Fruit fly (Drosophila melanogaster) whole organism, embryonic: ENCODE measurements around the gene CG31650.

Source experiments
- Abd-B ChIP-seq: fragments of 200-800 bp; sonication (Bioruptor generic); optimal IDR thresholded peaks from 2 replicates; lab custom pipeline; 2018; ENCODE audit warnings: missing biosample characterization, mild to moderate bottlenecking, missing genetic modification characterization, moderate library complexity
- Asciz ChIP-seq: fragments of 200-800 bp; sonication (Bioruptor generic); optimal IDR thresholded peaks from 2 replicates; lab custom pipeline; 2017; ENCODE audit warnings: missing biosample characterization, mild to moderate bottlenecking, missing genetic modification characterization, missing genetic modification reagents
- CG12299 ChIP-seq: fragments of 200-800 bp; sonication (Bioruptor generic); optimal IDR thresholded peaks from 2 replicates; lab custom pipeline; 2018; ENCODE audit warnings: missing biosample characterization, mild to moderate bottlenecking, missing genetic modification characterization
- CG13775 ChIP-seq: fragments of 200-800 bp; sonication (Bioruptor generic); optimal IDR thresholded peaks from 3 replicates; lab custom pipeline; 2017; ENCODE audit warnings: missing biosample characterization, mild to moderate bottlenecking, missing genetic modification characterization
- CG18262 ChIP-seq: fragments of 200-800 bp; optimal IDR thresholded peaks from 3 replicates; lab custom pipeline; 2019; ENCODE audit warnings: missing biosample characterization, mild to moderate bottlenecking, missing genetic modification characterization, moderate library complexity
- CG2116 ChIP-seq: fragments of 200-800 bp; sonication (Bioruptor generic); optimal IDR thresholded peaks from 3 replicates; lab custom pipeline; 2018; ENCODE audit warnings: missing biosample characterization, mild to moderate bottlenecking, missing genetic modification characterization
- CG3281 ChIP-seq: fragments of 200-800 bp; sonication (Bioruptor generic); optimal IDR thresholded peaks from 3 replicates; lab custom pipeline; 2017; ENCODE audit warnings: missing biosample characterization, mild to moderate bottlenecking, missing genetic modification characterization
- CG6765 ChIP-seq: fragments of 200-800 bp; sonication (Bioruptor generic); optimal IDR thresholded peaks from 3 replicates; lab custom pipeline; 2017; ENCODE audit warnings: missing biosample characterization, mild to moderate bottlenecking, missing genetic modification characterization
- CG7786 ChIP-seq: fragments of 200-800 bp; sonication (Bioruptor generic); optimal IDR thresholded peaks from 2 replicates; lab custom pipeline; 2016; ENCODE audit warnings: missing biosample characterization, missing genetic modification characterization
- CG7928 ChIP-seq: fragments of 200-800 bp; sonication (Bioruptor generic); optimal IDR thresholded peaks from 2 replicates; lab custom pipeline; 2017; ENCODE audit warnings: missing biosample characterization, mild to moderate bottlenecking, missing genetic modification characterization
- CG8281 ChIP-seq: fragments of 200-800 bp; sonication (Bioruptor generic); optimal IDR thresholded peaks from 2 replicates; lab custom pipeline; 2018; ENCODE audit warnings: missing biosample characterization, mild to moderate bottlenecking, missing genetic modification characterization, moderate library complexity
- CG8290 ChIP-seq, 3 experiments: fragments of 200-800 bp; sonication (Bioruptor generic); optimal IDR thresholded peaks; 2 replicates each; lab custom pipeline; 2016 to 2019; ENCODE audit warnings: missing biosample characterization in 3 of 3, missing genetic modification characterization in 3 of 3, mild to moderate bottlenecking in 2 of 3, moderate library complexity in 1 of 3
- CG8478 ChIP-seq: fragments of >200 bp; optimal IDR thresholded peaks from 2 replicates; lab custom pipeline; 2018
- CG8924 ChIP-seq: fragments of 200-800 bp; optimal IDR thresholded peaks from 3 replicates; lab custom pipeline; 2019; ENCODE audit warnings: missing biosample characterization, mild to moderate bottlenecking, missing genetic modification characterization, moderate library complexity
- CG9932 ChIP-seq: fragments of 200-800 bp; sonication (Bioruptor generic); IDR thresholded peaks from 2 replicates; pipeline ENCODE4 v1.3.6; 2022; ENCODE audit warnings: missing biosample characterization, missing genetic modification characterization
- D19A ChIP-seq: fragments of 200-800 bp; optimal IDR thresholded peaks from 3 replicates; lab custom pipeline; 2019; ENCODE audit warnings: missing biosample characterization, mild to moderate bottlenecking, missing genetic modification characterization, moderate library complexity
- Dad ChIP-seq: fragments of 200-800 bp; sonication (Bioruptor generic); optimal IDR thresholded peaks from 3 replicates; lab custom pipeline; 2016; ENCODE audit warnings: missing biosample characterization, missing genetic modification characterization
- Doc2 ChIP-seq: fragments of 200-800 bp; sonication (Bioruptor generic); IDR thresholded peaks from 2 replicates; pipeline ENCODE4 v1.3.6; 2022; ENCODE audit warnings: missing biosample characterization, missing genetic modification characterization
- Elba2 ChIP-seq: fragments of 200-800 bp; sonication (Bioruptor generic); optimal IDR thresholded peaks from 3 replicates; lab custom pipeline; 2016; ENCODE audit warnings: missing biosample characterization, missing genetic modification characterization
- Ets65A ChIP-seq: fragments of 200-800 bp; sonication (Bioruptor generic); peaks from one replicate; lab custom pipeline; 2016; ENCODE audit warnings: missing biosample characterization, missing genetic modification characterization
- Hr39 ChIP-seq: fragments of >200 bp; optimal IDR thresholded peaks from 2 replicates; lab custom pipeline; 2017
- MESR4 ChIP-seq: fragments of 200-800 bp; sonication (Bioruptor generic); optimal IDR thresholded peaks from 2 replicates; lab custom pipeline; 2018; ENCODE audit warnings: missing biosample characterization, mild to moderate bottlenecking, missing genetic modification characterization, moderate library complexity
- Med ChIP-seq: fragments of 200-800 bp; sonication (Bioruptor generic); peaks from one replicate; lab custom pipeline; 2016; ENCODE audit warnings: missing biosample characterization, missing genetic modification characterization, mild to moderate bottlenecking, inconsistent platforms, moderate library complexity
- NFAT ChIP-seq: fragments of 200-800 bp; sonication (Bioruptor generic); IDR thresholded peaks from 2 replicates; pipeline ENCODE4 v1.3.6; 2022; ENCODE audit warnings: missing biosample characterization, missing genetic modification characterization
- Trl ChIP-seq, 3 experiments: fragments of >200 bp in 2 of 3; fragments of 200-800 bp in 1 of 3; sonication (Bioruptor generic) in 1 of 3; optimal IDR thresholded peaks; 2 replicates in 1 of 3; 3 replicates in 2 of 3; lab custom pipeline; 2016 to 2017; ENCODE audit warnings: missing biosample characterization in 1 of 3, missing genetic modification characterization in 1 of 3
- abd-A ChIP-seq: fragments of 200-800 bp; sonication (Bioruptor generic); optimal IDR thresholded peaks from 3 replicates; lab custom pipeline; 2019; ENCODE audit warnings: missing biosample characterization, mild to moderate bottlenecking, missing genetic modification characterization, moderate library complexity
- aop ChIP-seq: fragments of 200-800 bp; sonication (Bioruptor generic); IDR thresholded peaks from 2 replicates; pipeline ENCODE4 v1.3.6; 2022; ENCODE audit warnings: missing biosample characterization, missing genetic modification characterization
- ap ChIP-seq: fragments of 200-800 bp; sonication (Bioruptor generic); IDR thresholded peaks from 2 replicates; pipeline ENCODE4 v1.3.6; 2022; ENCODE audit warnings: missing biosample characterization, missing genetic modification characterization
- ara ChIP-seq: fragments of 200-800 bp; sonication (Bioruptor generic); IDR thresholded peaks from 2 replicates; pipeline ENCODE4 v1.3.6; 2022; ENCODE audit warnings: missing biosample characterization, missing genetic modification characterization
- ase ChIP-seq: fragments of 200-800 bp; sonication (Bioruptor generic); IDR thresholded peaks from 3 replicates; pipeline ENCODE4 v1.3.6; 2022; ENCODE audit warnings: missing biosample characterization, missing genetic modification characterization
- chinmo ChIP-seq: fragments of 200-800 bp; sonication (Bioruptor generic); IDR thresholded peaks from 4 replicates; pipeline ENCODE4 v1.3.6; 2022; ENCODE audit warnings: missing biosample characterization, missing genetic modification characterization; ENCODE audit not compliant: partially characterized antibody
- chn ChIP-seq: fragments of 200-800 bp; sonication (Bioruptor generic); optimal IDR thresholded peaks from 2 replicates; lab custom pipeline; 2016; ENCODE audit warnings: missing biosample characterization, missing genetic modification characterization
- crol ChIP-seq: fragments of 200-800 bp; sonication (Bioruptor generic); IDR thresholded peaks from 2 replicates; pipeline ENCODE4 v1.3.6; 2022; ENCODE audit warnings: missing biosample characterization, missing genetic modification characterization
- crp ChIP-seq, 2 experiments: fragments of 200-800 bp; sonication (Bioruptor generic); optimal IDR thresholded peaks; 2 replicates in 1 of 2; 3 replicates in 1 of 2; lab custom pipeline; 2017; ENCODE audit warnings: missing biosample characterization in 2 of 2, missing genetic modification characterization in 2 of 2, mild to moderate bottlenecking in 1 of 2, moderate library complexity in 1 of 2
- dimm ChIP-seq: fragments of 200-800 bp; sonication (Bioruptor generic); IDR thresholded peaks from 2 replicates; pipeline ENCODE4 v1.3.6; 2022; ENCODE audit warnings: missing biosample characterization, missing genetic modification characterization
- disco-r ChIP-seq: fragments of 200-800 bp; sonication (Bioruptor generic); optimal IDR thresholded peaks from 2 replicates; lab custom pipeline; 2016; ENCODE audit warnings: missing biosample characterization, missing genetic modification characterization
- ewg ChIP-seq: fragments of 200-800 bp; sonication (Bioruptor generic); optimal IDR thresholded peaks from 3 replicates; lab custom pipeline; 2017; ENCODE audit warnings: mild to moderate bottlenecking, missing biosample characterization, missing genetic modification reagents, missing genetic modification characterization
- hb ChIP-seq: fragments of 200-800 bp; sonication (Bioruptor generic); IDR thresholded peaks from 3 replicates; pipeline ENCODE4 v1.3.6; 2022; ENCODE audit warnings: missing biosample characterization, missing genetic modification characterization; ENCODE audit not compliant: partially characterized antibody
- kah ChIP-seq: fragments of 200-800 bp; sonication (Bioruptor generic); optimal IDR thresholded peaks from 2 replicates; lab custom pipeline; 2018; ENCODE audit warnings: missing biosample characterization, mild to moderate bottlenecking, missing genetic modification characterization
- klu ChIP-seq: fragments of 200-800 bp; sonication (Bioruptor generic); IDR thresholded peaks from 2 replicates; pipeline ENCODE4 v1.3.6; 2022; ENCODE audit warnings: missing biosample characterization, missing genetic modification characterization
- kni ChIP-seq: fragments of 200-800 bp; sonication (Bioruptor generic); optimal IDR thresholded peaks from 3 replicates; lab custom pipeline; 2017; ENCODE audit warnings: mild to moderate bottlenecking, missing biosample characterization, missing genetic modification reagents, missing genetic modification characterization
- pzg ChIP-seq: fragments of 200-800 bp; sonication (Bioruptor generic); optimal IDR thresholded peaks from 3 replicates; lab custom pipeline; 2018; ENCODE audit warnings: missing biosample characterization, mild to moderate bottlenecking, missing genetic modification characterization, moderate library complexity
- sens ChIP-seq: fragments of 200-800 bp; sonication (Bioruptor generic); peaks from one replicate; lab custom pipeline; 2016; ENCODE audit warnings: missing biosample characterization, missing genetic modification characterization
- sens-2 ChIP-seq: fragments of 200-800 bp; sonication (Bioruptor generic); IDR thresholded peaks from 2 replicates; pipeline ENCODE4 v1.3.6; 2022; ENCODE audit warnings: missing biosample characterization, missing genetic modification characterization
- seq ChIP-seq: fragments of 200-800 bp; sonication (Bioruptor generic); IDR thresholded peaks from 2 replicates; pipeline ENCODE4 v1.3.6; 2022; ENCODE audit warnings: missing biosample characterization, missing genetic modification characterization
- stwl ChIP-seq: fragments of 200-800 bp; sonication (Bioruptor generic); optimal IDR thresholded peaks from 3 replicates; lab custom pipeline; 2018; ENCODE audit warnings: missing biosample characterization, mild to moderate bottlenecking, missing genetic modification characterization, moderate library complexity
- tio ChIP-seq: fragments of 200-800 bp; sonication (Bioruptor generic); optimal IDR thresholded peaks from 2 replicates; lab custom pipeline; 2017; ENCODE audit warnings: missing biosample characterization, missing genetic modification characterization, inconsistent platforms
- tna ChIP-seq: fragments of 200-800 bp; sonication (Bioruptor generic); IDR thresholded peaks from 2 replicates; pipeline ENCODE4 v1.3.6; 2022; ENCODE audit warnings: missing biosample characterization, missing genetic modification characterization; ENCODE audit not compliant: partially characterized antibody
- vfl ChIP-seq: fragments of 200-800 bp; sonication (Bioruptor generic); optimal IDR thresholded peaks from 2 replicates; lab custom pipeline; 2016; ENCODE audit warnings: missing biosample characterization, missing genetic modification characterization

Gene CG31650

dm6 chr2L:5052367-5052914 is 7.9 kb upstream of the CG31650 start, which contains the start of gene senju (continued):
- TF ChIP-seq disco-r (peak; percentile 64), CG6765 (GFP tag; lab: Kevin White, UChicago) (peak; percentile 81), Doc2 (no peak), NFAT (peak; percentile 79), CG2116 (GFP tag; lab: Kevin White, UChicago) (peak; percentile 67), Abd-B (peak; percentile 16), Ets65A (GFP tag; lab: Kevin White, UChicago) (peak; percentile 96), CG3281 (GFP tag; lab: Kevin White, UChicago) (peak; percentile 78), Dad (GFP tag; lab: Kevin White, UChicago) (peak; percentile 88), Hr39 (peak; percentile 62), aop (GFP tag; lab: Robert Waterston, UW) (peak; percentile 40; the same call in 1 of the 2 replicates)
- TF ChIP-seq, all 482 proteins: peak for 433

DNA sequence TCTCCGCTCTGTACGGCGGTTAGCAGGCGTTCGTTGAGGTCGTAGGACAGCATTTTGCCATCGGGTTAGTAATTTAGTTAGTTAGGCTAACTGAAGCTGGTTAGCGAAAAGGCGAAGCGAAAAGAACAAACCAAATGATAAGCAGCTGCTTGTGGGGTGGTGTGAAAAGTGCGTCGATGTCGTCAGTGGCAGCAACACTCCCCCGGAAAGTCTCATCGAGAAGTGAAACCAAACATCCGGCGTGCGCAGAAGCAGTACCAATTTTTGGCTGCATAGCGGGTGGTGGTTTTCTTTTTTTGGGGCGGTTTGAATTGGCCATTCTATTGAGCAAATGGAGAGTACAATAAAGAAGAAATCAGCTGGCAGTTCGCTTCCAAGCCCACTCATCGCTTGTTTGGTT is 6.3 kb upstream of the CG31650 start, which contains the start of gene CG9121:
Gene CG9121, minus strand, starts transcription at position 238 of the 400 bp plus-strand sequence.
- no peak for TF ChIP-seq kah (GFP tag; lab: Kevin White, UChicago)
- TF ChIP-seq pzg (GFP tag; lab: Kevin White, UChicago), result peak; percentile 7
- TF ChIP-seq ewg (GFP tag; lab: Kevin White, UChicago), result peak; percentile 91
- TF ChIP-seq tna (GFP tag; lab: Robert Waterston, UW), result no peak
- TF ChIP-seq chn (GFP tag; lab: Kevin White, UChicago), result no peak
- no peak for TF ChIP-seq CG9932 (GFP tag; lab: Robert Waterston, UW)
- TF ChIP-seq CG13775 (GFP tag; lab: Kevin White, UChicago), result no peak
- no peak for TF ChIP-seq CG8281
- TF ChIP-seq Elba2, result no peak
- TF ChIP-seq seq (GFP tag; lab: Robert Waterston, UW), result peak; percentile 64; the same call in 1 of the 2 replicates
- TF ChIP-seq CG12299 (tag; lab: Kevin White, UChicago), result no peak
- TF ChIP-seq tio (GFP tag; lab: Kevin White, UChicago), result no peak
- TF ChIP-seq CG8478 (lab: Kevin White, UChicago), result no peak
- no peak for TF ChIP-seq CG8290 (GFP tag; optimal IDR thresholded peaks at IDR 0.05; lab: Kevin White, UChicago)
- TF ChIP-seq CG8290 (tag; optimal IDR thresholded peaks at IDR 0.05; lab: Kevin White, UChicago), result no peak
- no peak for TF ChIP-seq ase (GFP tag; lab: Robert Waterston, UW)
- no peak for TF ChIP-seq Dad (GFP tag; lab: Kevin White, UChicago)
- TF ChIP-seq chinmo (GFP tag; lab: Robert Waterston, UW), result peak; percentile 71; the same call in 1 of the 4 replicates
- TF ChIP-seq ara, result no peak
- TF ChIP-seq hb (GFP tag; lab: Robert Waterston, UW), result no peak
- TF ChIP-seq sens-2 (GFP tag; lab: Robert Waterston, UW), result no peak
- TF ChIP-seq MESR4 (GFP tag; lab: Kevin White, UChicago), result peak; percentile 47
- no peak for TF ChIP-seq CG7786
- TF ChIP-seq dimm (GFP tag; lab: Robert Waterston, UW), result no peak
- TF ChIP-seq stwl (tag; lab: Kevin White, UChicago), result no peak
- no peak for TF ChIP-seq D19A
- TF ChIP-seq CG8924 (tag; lab: Kevin White, UChicago), result no peak
- no peak for TF ChIP-seq ap
- no peak for TF ChIP-seq kni (GFP tag; lab: Kevin White, UChicago)
- TF ChIP-seq Asciz, result no peak
- peak; percentile 12 for TF ChIP-seq sens
- peak in 1 of 2 experiments; percentile 48 for TF ChIP-seq crp (GFP tag; optimal IDR thresholded peaks at IDR 0.05; lab: Kevin White, UChicago)
- TF ChIP-seq CG18262 (tag; lab: Kevin White, UChicago), result no peak
- TF ChIP-seq crol, result no peak
- no peak for TF ChIP-seq CG7928
- peak; percentile 67 for TF ChIP-seq abd-A (tag; lab: Kevin White, UChicago)
- no peak for TF ChIP-seq Trl (optimal IDR thresholded peaks at IDR 0.05; lab: Kevin White, UChicago)
- TF ChIP-seq Trl (GFP tag; optimal IDR thresholded peaks at IDR 0.05; lab: Kevin White, UChicago), result no peak
- TF ChIP-seq CG3281 (GFP tag; lab: Kevin White, UChicago), result no peak
- peak; percentile 9 for TF ChIP-seq Med (GFP tag; lab: Kevin White, UChicago)
- no peak for TF ChIP-seq vfl (GFP tag; lab: Kevin White, UChicago)
- no peak for TF ChIP-seq klu (GFP tag; lab: Robert Waterston, UW)
